Worm (Caenorhabditis elegans): Measurements from ENCODE around the gene K09C8.2.

- TF ChIP-seq mdt-29 (GFP tag; IDR thresholded peaks at IDR 0.05) (no peak), dmd-6 (GFP tag; IDR thresholded peaks at IDR 0.05) (no peak), zag-1 (tag; optimal IDR thresholded peaks at IDR 0.05) (no peak), mep-1 (tag; optimal IDR thresholded peaks at IDR 0.05) (no peak), vab-7 (GFP tag; IDR thresholded peaks at IDR 0.05) (no peak), unc-39 (tag; optimal IDR thresholded peaks at IDR 0.05) (no peak), snpc-4 (tag; optimal IDR thresholded peaks at IDR 0.05) (no peak), nhr-10 (tag; optimal IDR thresholded peaks at IDR 0.05) (no peak), hlh-30 (tag; optimal IDR thresholded peaks at IDR 0.05; ENCODE audit: insufficient read depth) (no peak)
Measured at ce11 chrX:10970629-10971028, 11.4 kb downstream of the K09C8.2 start, which contains the start of gene K09C8.8.

Measured in whole organism, L4 larva.